Fruit fly (Drosophila melanogaster) whole organism, embryonic: ENCODE results near the gene Pi4KIIalpha.

Experiments
- CG4404 ChIP-seq: fragments of 200-800 bp; sonication (Bioruptor generic); IDR thresholded peaks from 2 replicates; pipeline ENCODE4 v1.3.6; 2022; ENCODE audit warnings: missing biosample characterization, missing genetic modification characterization
- CG8924 ChIP-seq: fragments of 200-800 bp; optimal IDR thresholded peaks from 3 replicates; lab custom pipeline; 2019; ENCODE audit warnings: missing biosample characterization, mild to moderate bottlenecking, missing genetic modification characterization, moderate library complexity
- ap ChIP-seq: fragments of 200-800 bp; sonication (Bioruptor generic); IDR thresholded peaks from 2 replicates; pipeline ENCODE4 v1.3.6; 2022; ENCODE audit warnings: missing biosample characterization, missing genetic modification characterization
- ara ChIP-seq: fragments of 200-800 bp; sonication (Bioruptor generic); IDR thresholded peaks from 2 replicates; pipeline ENCODE4 v1.3.6; 2022; ENCODE audit warnings: missing biosample characterization, missing genetic modification characterization
- onecut ChIP-seq: fragments of 200-800 bp; sonication (Bioruptor generic); IDR thresholded peaks from 2 replicates; pipeline ENCODE4 v1.3.6; 2022; ENCODE audit warnings: missing biosample characterization, missing genetic modification characterization

- TF ChIP-seq onecut (GFP tag; lab: Robert Waterston, UW) (peak; percentile 59), CG8924 (no peak), ara (no peak), ap (no peak), CG4404 (GFP tag; lab: Robert Waterston, UW) (no peak)
These were observed 28.0 kb upstream of the Pi4KIIalpha start, which contains the start of the genes noi and Vha26 for dm6 chr3R:5591398-5591853.
